Worm (Caenorhabditis elegans) whole organism, L4/young adult: ENCODE results near the gene madf-5.

ENCODE experiments used
- dao-5 ChIP-seq: sonication (generic microtip); optimal IDR thresholded peaks from 2 replicates; lab custom pipeline; 2016; ENCODE audit warnings: missing genotype, missing genetic modification characterization, moderate library complexity, missing compliant biosample characterization
- him-1 ChIP-seq: sonication (generic microtip); optimal IDR thresholded peaks from 2 replicates; lab custom pipeline; 2016; ENCODE audit warnings: missing genotype, missing genetic modification reagents, missing genetic modification characterization, missing compliant biosample characterization

ce11 chrII:14602735-14603134, 29.3 kb downstream of the madf-5 start:
- TF ChIP-seq him-1 (no peak), dao-5 (tag; lab: Kevin White, UChicago) (no peak)
